Worm (Caenorhabditis elegans) whole organism, dauer: ENCODE data around the gene znfx-1.

ENCODE experiments used
- unc-62 ChIP-seq: sonication (generic microtip); optimal IDR thresholded peaks from 2 replicates; lab custom pipeline; 2017; ENCODE audit warnings: missing biosample characterization, missing genetic modification reagents, missing genetic modification characterization

The znfx-1 gene

ce11 chrII:9213055-9213708 lies at the start of gene znfx-1:
znfx-1 (plus strand) TSS chrII:9213658.
- TF ChIP-seq unc-62: no peak

DNA sequence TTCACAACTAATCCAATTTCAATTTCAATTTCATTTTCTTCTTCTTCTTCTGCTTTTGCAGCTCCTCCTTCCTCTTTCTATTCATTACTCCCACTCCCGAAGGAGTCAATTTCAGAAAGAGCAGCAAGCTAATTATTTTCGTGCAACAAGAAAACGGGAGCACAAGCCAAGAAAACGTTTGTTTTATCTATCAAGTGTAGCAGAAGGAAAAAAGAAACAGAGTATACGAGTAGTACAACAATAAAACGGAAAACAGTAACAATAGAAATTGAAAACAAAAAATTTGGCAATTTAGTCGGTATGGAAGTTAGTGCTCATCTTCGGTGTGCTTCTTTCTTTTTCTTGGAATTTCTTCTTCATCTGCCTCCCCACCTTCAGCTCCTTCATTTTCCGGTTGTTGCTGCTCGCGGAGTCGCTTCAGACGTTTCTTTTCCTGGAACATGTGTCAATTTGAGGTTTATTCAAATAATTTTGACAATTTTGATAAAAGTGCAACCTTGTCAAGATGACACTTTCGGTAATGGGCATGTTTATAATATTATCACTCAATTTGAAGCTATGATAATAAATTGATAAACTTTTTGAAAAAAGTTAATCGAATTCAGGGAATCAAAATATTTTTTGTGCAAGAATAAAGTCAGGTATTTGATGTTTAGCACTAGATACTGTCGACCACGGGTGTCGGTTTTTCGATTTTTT lies 47.5 kb upstream of the znfx-1 start, which contains the start of gene W07A12.8:
Gene W07A12.8, minus strand, starts transcription at position 51 of the 699 bp plus-strand sequence.
- TF ChIP-seq unc-62: no peak

DNA sequence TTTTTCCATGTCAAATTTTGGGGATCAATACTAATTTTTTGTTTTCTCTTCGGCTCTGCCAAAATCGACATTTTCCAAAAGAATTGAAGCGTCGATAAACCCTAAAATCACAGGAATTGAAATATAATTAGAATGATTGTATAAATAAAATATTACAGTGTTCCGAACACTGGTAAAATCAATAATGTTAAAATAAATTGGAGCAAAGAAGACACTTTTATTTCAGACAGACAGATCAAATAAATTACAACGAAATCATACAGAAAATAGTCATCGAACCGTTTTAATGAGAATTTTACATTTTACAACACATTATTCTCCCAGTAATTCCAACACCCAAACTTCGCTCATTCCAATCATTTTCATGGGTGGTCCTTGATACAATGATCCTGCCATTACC lies 45.7 kb upstream of the znfx-1 start, which contains the start of gene T23G7.3:
Gene T23G7.3, minus strand, starts transcription at position 101 of the 400 bp plus-strand sequence.
- no peak for TF ChIP-seq unc-62

ce11 chrII:9169450-9169960 lies 44.0 kb upstream of the znfx-1 start, which contains the start of gene dpl-1:
dpl-1 (plus strand) TSS chrII:9169910.
- TF ChIP-seq unc-62: no peak

DNA sequence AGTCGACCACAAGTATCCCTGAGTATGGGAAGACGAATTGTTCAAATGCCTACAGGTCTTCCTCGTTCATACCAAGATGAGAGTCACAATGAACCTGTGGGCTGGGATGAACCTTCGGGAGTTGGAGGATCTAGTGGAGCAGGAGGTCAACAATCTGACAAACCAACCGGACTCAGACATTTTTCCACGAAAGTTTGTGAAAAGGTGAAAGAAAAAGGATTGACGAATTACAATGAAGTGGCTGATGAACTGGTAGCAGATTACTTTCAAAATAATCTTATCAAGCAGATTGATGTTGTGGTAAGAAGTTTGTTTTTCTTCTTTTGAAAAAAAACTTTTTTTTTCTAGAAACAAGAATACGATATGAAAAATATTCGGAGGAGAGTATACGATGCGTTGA lies 43.4 kb upstream of the znfx-1 start:
- TF ChIP-seq unc-62: no peak

ce11 chrII:9170851-9171250 lies 42.6 kb upstream of the znfx-1 start:
- no peak for TF ChIP-seq unc-62

DNA sequence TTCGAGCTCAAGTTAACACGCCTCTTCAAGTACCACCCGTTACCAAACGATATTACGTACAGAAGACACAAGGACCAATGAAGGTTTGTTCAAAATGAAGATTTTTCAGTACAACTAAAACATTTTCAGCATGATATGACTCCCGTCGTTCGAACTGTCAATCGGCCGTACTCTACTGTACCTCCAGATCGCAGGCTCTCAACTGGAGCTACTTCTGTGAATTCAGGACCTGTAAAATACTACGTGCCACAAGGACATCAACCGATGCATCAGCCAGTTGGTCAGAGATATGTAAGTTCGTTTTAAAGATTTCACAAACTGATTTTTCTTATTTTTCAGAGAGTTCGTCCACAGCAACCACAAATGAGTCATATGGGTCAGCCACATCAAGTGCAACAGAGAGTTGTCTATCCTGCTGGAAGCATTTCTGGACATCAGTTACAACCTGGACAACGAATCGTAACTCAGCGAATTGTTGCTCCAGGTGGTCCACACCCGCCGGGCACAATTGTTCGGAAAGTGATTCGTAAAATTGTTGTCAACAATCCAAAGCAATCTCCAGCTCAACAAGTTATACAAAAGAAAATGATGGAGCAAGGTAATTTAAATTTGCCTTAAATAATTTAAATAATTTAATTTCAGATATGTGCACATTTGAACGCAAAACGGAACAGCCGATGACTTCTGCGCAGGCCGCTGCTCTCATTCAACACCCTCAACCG lies 41.8 kb upstream of the znfx-1 start:
- no peak for TF ChIP-seq unc-62

ce11 chrII:9172849-9173248 lies 40.6 kb upstream of the znfx-1 start, which contains the start of gene T23G7.2:
T23G7.2 (minus strand) TSS chrII:9172949.
- TF ChIP-seq unc-62: no peak

DNA sequence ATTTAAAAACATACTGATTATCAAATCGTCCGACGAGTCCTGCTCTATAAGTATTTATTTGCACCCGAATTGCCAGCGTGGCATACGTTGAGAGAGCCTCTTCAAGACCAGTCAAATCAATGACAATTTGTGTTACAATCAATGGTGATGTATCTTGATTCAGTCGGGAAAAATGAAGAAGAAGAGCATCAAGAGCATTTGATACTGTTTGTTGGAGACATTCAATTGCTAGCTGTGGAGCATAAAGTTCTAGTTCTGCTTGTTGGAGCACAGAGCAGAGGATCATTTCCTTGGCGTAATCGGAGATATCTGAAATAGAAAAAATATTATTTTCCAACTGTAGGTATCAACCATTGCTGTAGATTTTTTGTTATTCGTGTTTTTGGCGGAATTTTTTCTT lies 40.0 kb upstream of the znfx-1 start:
- no peak for TF ChIP-seq unc-62

DNA sequence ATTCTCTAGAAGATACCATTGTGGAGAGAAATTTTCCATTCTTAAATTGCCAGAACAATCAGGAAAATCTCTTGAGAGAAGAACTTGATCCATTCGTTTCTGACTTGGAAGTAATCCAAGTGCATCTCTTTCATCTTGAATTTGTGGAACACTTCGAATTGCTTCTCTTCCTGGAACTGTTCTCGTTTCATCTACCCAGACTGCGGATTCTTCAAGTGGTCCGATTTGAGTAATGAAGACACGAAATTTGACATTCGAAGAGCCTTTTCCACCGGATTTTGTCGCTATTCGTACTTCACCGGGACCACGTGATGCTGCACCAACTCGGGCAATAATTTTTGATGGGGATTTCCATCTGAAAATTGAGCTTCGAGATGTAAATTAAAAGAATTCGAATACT lies 36.9 kb upstream of the znfx-1 start:
- TF ChIP-seq unc-62: no peak

- TF ChIP-seq unc-62: no peak
These were observed 36.4 kb upstream of the znfx-1 start, which contains the start of the genes sec-5 and pir-1 for ce11 chrII:9177080-9177479. sec-5 (minus strand) TSS chrII:9177152. pir-1 (plus strand) TSS chrII:9177300.

ce11 chrII:9178811-9179210 lies 34.6 kb upstream of the znfx-1 start:
- TF ChIP-seq unc-62: no peak

DNA sequence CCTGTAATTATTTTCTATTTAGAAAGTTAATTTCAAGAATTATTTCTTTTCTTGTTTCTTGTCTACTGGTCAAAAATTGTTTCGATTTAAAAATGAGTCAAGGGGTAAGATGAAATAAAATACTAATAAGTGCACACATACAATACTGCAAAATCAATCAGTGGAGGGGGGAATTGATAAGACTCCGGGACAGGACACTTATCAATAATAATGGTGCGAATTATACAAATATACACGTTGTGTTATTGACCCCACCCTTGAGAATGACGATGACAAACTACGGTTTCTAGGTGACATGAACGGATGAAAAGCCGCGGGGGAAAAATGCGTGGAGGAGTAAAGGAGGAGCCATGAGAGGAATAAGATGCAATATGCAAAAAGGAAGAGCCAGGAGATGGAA lies 32.3 kb upstream of the znfx-1 start:
- no peak for TF ChIP-seq unc-62

ce11 chrII:9185915-9186314 lies 27.5 kb upstream of the znfx-1 start:
- TF ChIP-seq unc-62: no peak

DNA sequence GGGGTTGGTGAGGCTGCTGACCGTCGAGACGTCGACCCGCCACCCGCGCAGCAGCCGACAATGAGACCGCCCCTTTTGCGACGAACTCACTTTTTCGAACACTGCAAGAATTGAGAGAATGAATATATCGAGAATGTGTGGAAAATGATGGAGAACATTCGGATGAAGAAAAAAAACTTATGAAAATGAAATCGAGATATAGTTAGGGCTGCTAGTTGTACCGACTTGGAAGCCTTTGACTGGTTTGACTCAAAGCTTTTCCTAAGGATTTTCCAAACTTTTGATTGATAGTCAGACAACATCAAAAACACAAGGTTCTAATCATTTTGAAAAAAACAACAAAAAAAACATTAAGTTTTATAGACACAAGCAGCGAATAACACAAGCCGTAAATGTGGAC lies 25.1 kb upstream of the znfx-1 start, which contains the start of gene sym-2:
Gene sym-2, minus strand, starts transcription at position 101 of the 400 bp plus-strand sequence.
- no peak for TF ChIP-seq unc-62

DNA sequence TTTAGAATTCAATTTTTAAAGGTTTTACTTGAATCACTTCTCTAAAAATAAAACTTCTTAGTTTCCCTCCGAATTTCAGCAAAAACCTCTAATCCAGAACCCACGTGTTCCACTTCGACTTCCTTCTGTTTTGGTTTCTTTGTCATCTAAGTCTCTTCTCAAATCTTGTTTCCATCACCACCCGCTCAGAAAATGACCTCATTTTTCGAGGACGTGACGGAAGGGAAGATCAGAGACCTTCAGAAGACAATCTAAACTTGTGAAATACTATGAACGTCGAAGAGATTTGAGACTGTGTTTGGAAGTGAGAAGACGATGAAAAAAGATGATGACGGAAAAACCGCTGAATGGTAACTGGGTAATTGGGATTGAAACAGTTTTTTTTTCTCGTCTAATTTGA lies 23.8 kb upstream of the znfx-1 start:
- no peak for TF ChIP-seq unc-62

ce11 chrII:9190513-9191099 lies 22.9 kb upstream of the znfx-1 start:
- no peak for TF ChIP-seq unc-62
